Worm (Caenorhabditis elegans) whole organism, young adult: Measurements from ENCODE around the gene fbxa-27.

ENCODE experiments used
- B0035.1 ChIP-seq: sonication (generic microtip); optimal IDR thresholded peaks from 2 replicates; lab custom pipeline; 2016; ENCODE audit warnings: missing genetic modification characterization, mild to moderate bottlenecking, missing compliant biosample characterization, missing genotype, missing genetic modification reagents
- F57A8.1 ChIP-seq: fragments of 200-800 bp; sonication (Bioruptor generic); optimal IDR thresholded peaks from 2 replicates; lab custom pipeline; 2018; ENCODE audit warnings: mild to moderate bottlenecking, missing genetic modification characterization, moderate library complexity, missing compliant biosample characterization
- F57C9.4 ChIP-seq: sonication (generic microtip); optimal IDR thresholded peaks from 2 replicates; lab custom pipeline; 2017; ENCODE audit warnings: mild to moderate bottlenecking, missing genetic modification characterization, missing compliant biosample characterization
- T07F8.4 ChIP-seq: sonication (generic microtip); optimal IDR thresholded peaks from 2 replicates; lab custom pipeline; 2016; ENCODE audit warnings: mild to moderate bottlenecking, missing genetic modification characterization, moderate library complexity, missing compliant biosample characterization
- Y53G8AR.9 ChIP-seq: fragments of 200-800 bp; sonication (Bioruptor generic); conservative IDR thresholded peaks from 2 replicates; pipeline ENCODE4 v1.3.6; 2022; ENCODE audit warnings: missing genetic modification reagents, missing genetic modification characterization, missing compliant biosample characterization
- Y95B8A.8 ChIP-seq: fragments of 200-800 bp; sonication (Bioruptor generic); IDR thresholded peaks from 2 replicates; pipeline ENCODE4 v1.3.6; 2022; ENCODE audit warnings: missing genetic modification reagents, missing genetic modification characterization, missing compliant biosample characterization
- atf-7 ChIP-seq: sonication (generic microtip); optimal IDR thresholded peaks from 2 replicates; lab custom pipeline; 2017; ENCODE audit warnings: mild to moderate bottlenecking, missing genetic modification characterization, missing compliant biosample characterization
- athp-1 ChIP-seq: sonication (generic microtip); optimal IDR thresholded peaks from 2 replicates; lab custom pipeline; 2017; ENCODE audit warnings: mild to moderate bottlenecking, missing genetic modification characterization, missing compliant biosample characterization
- ceh-27 ChIP-seq: fragments of 200-800 bp; sonication (Bioruptor generic); optimal IDR thresholded peaks from 2 replicates; lab custom pipeline; 2018; ENCODE audit warnings: mild to moderate bottlenecking, missing genetic modification characterization, moderate library complexity, missing compliant biosample characterization
- dpl-1 ChIP-seq: fragments of 150-350 bp; optimal IDR thresholded peaks from 2 replicates; lab custom pipeline; 2014; ENCODE audit warnings: missing biosample characterization, missing genetic modification reagents, missing genetic modification characterization
- egl-44 ChIP-seq: fragments of 200-800 bp; sonication (Bioruptor generic); IDR thresholded peaks from 2 replicates; pipeline ENCODE4 v1.3.6; 2022; ENCODE audit warnings: missing genetic modification reagents, missing genetic modification characterization, missing compliant biosample characterization
- let-607 ChIP-seq, 2 experiments: fragments of 200-800 bp in 1 of 2; sonication (Bioruptor generic) in 1 of 2; sonication (generic microtip) in 1 of 2; optimal IDR thresholded peaks; 2 replicates each; lab custom pipeline; 2016 to 2018; ENCODE audit warnings: mild to moderate bottlenecking in 2 of 2, missing compliant biosample characterization in 2 of 2, missing genetic modification characterization in 2 of 2, moderate library complexity in 2 of 2, missing genotype in 1 of 2
- mcd-1 ChIP-seq: fragments of 200-800 bp; sonication (Bioruptor generic); IDR thresholded peaks from 2 replicates; pipeline ENCODE4 v1.3.6; 2022; ENCODE audit warnings: missing genetic modification reagents, missing genetic modification characterization, missing compliant biosample characterization
- mel-28 ChIP-seq: sonication (generic microtip); optimal IDR thresholded peaks from 2 replicates; lab custom pipeline; 2016; ENCODE audit warnings: borderline replicate concordance, mild to moderate bottlenecking, missing genetic modification characterization, missing compliant biosample characterization
- nfya-2 ChIP-seq: fragments of 200-800 bp; sonication (Bioruptor generic); IDR thresholded peaks from 2 replicates; pipeline ENCODE4 v1.3.6; 2022; ENCODE audit warnings: missing genetic modification reagents, missing genetic modification characterization, missing compliant biosample characterization
- nfyb-1 ChIP-seq: fragments of 200-800 bp; sonication (Bioruptor generic); IDR thresholded peaks from 2 replicates; pipeline ENCODE4 v1.3.6; 2022; ENCODE audit warnings: missing genetic modification reagents, missing genetic modification characterization, missing compliant biosample characterization
- nhr-80 ChIP-seq: sonication (generic microtip); optimal IDR thresholded peaks from 2 replicates; lab custom pipeline; 2016; ENCODE audit warnings: missing genetic modification characterization, missing compliant biosample characterization
- pbrm-1 ChIP-seq: fragments of 200-800 bp; sonication (Bioruptor generic); IDR thresholded peaks from 2 replicates; pipeline ENCODE4 v1.3.6; 2022; ENCODE audit warnings: missing genetic modification reagents, missing genetic modification characterization, missing compliant biosample characterization
- rec-8 ChIP-seq, 2 experiments: sonication (generic microtip); optimal IDR thresholded peaks; 2 replicates each; lab custom pipeline; 2016; ENCODE audit warnings: mild to moderate bottlenecking in 2 of 2, missing genetic modification characterization in 2 of 2, missing genetic modification reagents in 2 of 2, missing genotype in 2 of 2, missing biosample characterization in 1 of 2, missing compliant biosample characterization in 1 of 2, moderate library complexity in 1 of 2
- repo-1 ChIP-seq: sonication (generic microtip); optimal IDR thresholded peaks from 2 replicates; lab custom pipeline; 2017; ENCODE audit warnings: mild to moderate bottlenecking, missing genetic modification characterization, missing compliant biosample characterization
- snpc-1.1 ChIP-seq: sonication (generic microtip); optimal IDR thresholded peaks from 2 replicates; lab custom pipeline; 2017; ENCODE audit warnings: missing genetic modification characterization, mild to moderate bottlenecking, missing compliant biosample characterization, antibody characterized with exemption, moderate library complexity, missing genotype, missing genetic modification reagents; ENCODE audit not compliant: insufficient read depth
- zfh-2 ChIP-seq: fragments of 200-800 bp; sonication (Bioruptor generic); conservative IDR thresholded peaks from 2 replicates; pipeline ENCODE4 v1.3.6; 2022; ENCODE audit warnings: missing genetic modification reagents, missing genetic modification characterization, missing compliant biosample characterization
- ztf-6 ChIP-seq: fragments of 200-800 bp; sonication (Bioruptor generic); IDR thresholded peaks from 2 replicates; pipeline ENCODE4 v1.3.6; 2022; ENCODE audit warnings: missing genetic modification reagents, missing genetic modification characterization, missing compliant biosample characterization

fbxa-27 gene

DNA sequence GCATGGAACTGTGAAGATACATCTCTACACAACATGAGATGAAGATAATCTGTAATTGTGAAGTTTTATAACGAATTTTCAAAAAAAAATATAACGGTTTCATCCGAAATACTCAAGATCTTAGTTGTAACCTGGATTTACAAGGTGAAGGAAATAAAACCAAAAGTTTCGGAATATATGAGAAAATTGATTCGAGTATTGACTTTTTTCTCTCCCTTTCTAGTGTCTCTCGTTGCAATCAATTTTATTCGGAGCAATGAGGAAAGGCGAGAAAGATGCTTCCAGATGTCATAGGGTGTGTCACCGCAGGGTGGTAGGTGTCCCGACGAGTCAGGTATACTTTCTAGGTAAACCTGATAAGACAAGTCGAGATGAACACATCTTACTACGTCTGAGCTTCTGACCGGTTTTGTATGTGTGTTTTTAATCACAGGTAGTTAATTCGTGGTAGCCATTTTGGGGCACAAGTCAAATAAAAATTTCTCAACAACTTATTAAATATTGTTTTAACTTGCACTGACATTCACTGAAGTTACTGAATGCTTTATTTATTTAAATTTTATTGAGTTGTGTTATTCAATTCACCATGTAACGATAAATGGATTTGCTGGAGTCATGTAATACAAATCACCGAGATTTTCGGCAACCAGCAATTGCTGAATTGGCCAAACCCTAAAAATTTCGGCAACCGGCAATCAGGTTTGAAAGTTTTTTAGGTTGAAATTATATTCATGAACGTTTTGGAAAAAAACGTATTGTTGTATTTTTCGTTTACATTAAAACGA lies 45.7 kb downstream of the fbxa-27 start, which contains the start of gene pals-20:
TSS of gene pals-20 (minus strand) at position 51 of the 785 bp plus-strand sequence.
- TF ChIP-seq rec-8 (tag; optimal IDR thresholded peaks at IDR 0.05; lab: Kevin White, UChicago) (no peak), nhr-80 (peak; percentile 48), B0035.1 (no peak), let-607 (tag; optimal IDR thresholded peaks at IDR 0.05; lab: Kevin White, UChicago) (no peak), F57C9.4 (tag; lab: Kevin White, UChicago) (no peak)

DNA sequence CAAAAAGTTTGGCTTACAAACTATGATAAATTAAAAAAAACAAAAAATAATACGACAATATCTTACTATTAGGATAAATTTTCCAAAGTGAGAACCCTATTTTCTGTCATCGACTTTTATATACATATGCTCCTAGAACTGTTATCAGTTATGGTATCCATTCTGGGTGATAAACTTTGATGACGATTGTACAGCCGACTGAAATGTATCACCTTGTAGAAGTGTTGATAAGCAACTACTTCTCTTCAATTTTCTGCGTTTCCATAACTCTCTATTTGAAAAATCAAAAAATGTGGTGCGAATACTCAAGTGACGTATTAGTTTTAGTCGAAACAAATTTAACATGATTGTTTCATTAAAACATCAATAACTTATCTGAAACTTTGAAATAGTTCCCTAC lies 47.2 kb downstream of the fbxa-27 start:
- TF ChIP-seq rec-8 (tag; optimal IDR thresholded peaks at IDR 0.05; lab: Kevin White, UChicago), result no peak
- peak; percentile 78 for TF ChIP-seq nhr-80

DNA sequence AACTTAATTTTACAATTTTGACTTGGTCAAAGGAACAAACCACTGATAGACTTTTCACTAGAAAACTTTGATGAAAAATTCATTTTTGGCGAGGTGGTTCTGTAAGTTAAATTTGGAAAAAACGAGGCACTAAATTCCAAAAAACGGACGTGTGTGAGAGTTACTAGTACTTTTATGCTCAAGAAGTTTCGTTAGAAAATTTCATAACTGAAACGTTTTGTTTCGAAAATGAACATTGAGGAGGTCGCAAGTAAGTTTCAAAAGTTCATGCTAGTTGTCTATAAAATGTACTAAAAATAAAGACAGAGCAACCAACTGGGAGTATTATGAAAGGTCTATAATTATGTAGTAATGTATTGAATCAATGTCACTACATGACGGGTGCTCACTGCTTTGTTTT lies 49.0 kb downstream of the fbxa-27 start, which contains the start of gene pals-17:
TSS of gene pals-17 (minus strand) at position 101 of the 400 bp plus-strand sequence.
- no peak for TF ChIP-seq dpl-1 (GFP tag; lab: Kevin White, UChicago)
- no peak for TF ChIP-seq mel-28 (tag; lab: Kevin White, UChicago)
- no peak for TF ChIP-seq athp-1 (tag; lab: Kevin White, UChicago)
- TF ChIP-seq Y53G8AR.9, result no peak
- TF ChIP-seq snpc-1.1 (tag; lab: Kevin White, UChicago), result no peak
- no peak for TF ChIP-seq T07F8.4 (tag; lab: Kevin White, UChicago)
- no peak for TF ChIP-seq repo-1 (tag; lab: Kevin White, UChicago)
- no peak for TF ChIP-seq ceh-27
- no peak for TF ChIP-seq Y95B8A.8
- TF ChIP-seq, all 124 proteins: peak for 0

DNA sequence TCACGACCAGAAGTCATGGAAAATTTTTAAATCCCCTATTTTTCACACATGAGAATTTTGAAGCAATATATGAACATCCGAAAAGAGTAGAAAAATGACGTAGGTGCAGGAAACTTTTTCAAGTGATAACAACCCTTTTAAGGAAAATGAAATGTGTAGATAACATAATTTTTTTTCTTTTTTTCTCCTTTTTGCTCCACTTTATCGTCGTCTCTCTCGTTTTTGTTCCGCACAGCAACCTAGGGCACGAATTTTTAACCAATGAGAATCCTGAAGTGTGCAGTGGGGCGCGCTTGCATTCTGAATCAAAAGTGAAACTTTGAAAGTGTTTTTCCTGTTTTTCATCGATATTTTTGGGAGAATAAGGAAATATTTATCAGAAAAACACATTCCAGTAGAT lies 50.0 kb downstream of the fbxa-27 start:
- TF ChIP-seq nfya-2 (GFP tag; lab: Robert Waterston, UW) (no peak), zfh-2 (no peak), atf-7 (tag; lab: Kevin White, UChicago) (peak; percentile 52), nfyb-1 (GFP tag; lab: Robert Waterston, UW) (peak; percentile 38; the same call in 1 of the 2 replicates), nhr-80 (peak; percentile 94), ztf-6 (GFP tag; lab: Robert Waterston, UW) (no peak), egl-44 (no peak), mcd-1 (GFP tag; lab: Robert Waterston, UW) (peak; percentile 80), let-607 (tag; optimal IDR thresholded peaks at IDR 0.05; lab: Kevin White, UChicago) (peak in 1 of 2 experiments; percentile 40), pbrm-1 (GFP tag; lab: Robert Waterston, UW) (no peak), F57A8.1 (no peak)
